Fruit fly (Drosophila melanogaster) whole organism, embryonic: ENCODE measurements around the gene prd1.

Experiments
- Bteb2 ChIP-seq: fragments of 200-800 bp; sonication (Bioruptor generic); optimal IDR thresholded peaks from 2 replicates; lab custom pipeline; 2016; ENCODE audit warnings: missing biosample characterization, missing genetic modification characterization
- CG10565 ChIP-seq: fragments of 200-800 bp; sonication (Bioruptor generic); optimal IDR thresholded peaks from 3 replicates; lab custom pipeline; 2016; ENCODE audit warnings: missing biosample characterization, mild to moderate bottlenecking, missing genetic modification characterization
- CG12071 ChIP-seq: fragments of 200-800 bp; sonication (Bioruptor generic); optimal IDR thresholded peaks from 3 replicates; lab custom pipeline; 2018; ENCODE audit warnings: missing biosample characterization, mild to moderate bottlenecking, missing genetic modification characterization
- CG15269 ChIP-seq: fragments of 200-800 bp; sonication (Bioruptor generic); optimal IDR thresholded peaks from 2 replicates; lab custom pipeline; 2018; ENCODE audit warnings: missing biosample characterization, mild to moderate bottlenecking, missing genetic modification characterization, moderate library complexity
- CG15696 ChIP-seq: fragments of 200-800 bp; sonication (Bioruptor generic); optimal IDR thresholded peaks from 2 replicates; lab custom pipeline; 2019; ENCODE audit warnings: missing biosample characterization, mild to moderate bottlenecking, missing genetic modification characterization, moderate library complexity
- CG1603 ChIP-seq: fragments of 200-800 bp; sonication (Bioruptor generic); optimal IDR thresholded peaks from 2 replicates; lab custom pipeline; 2019; ENCODE audit warnings: missing biosample characterization, mild to moderate bottlenecking, missing genetic modification characterization, moderate library complexity
- CG16779 ChIP-seq: fragments of 200-800 bp; sonication (Bioruptor generic); IDR thresholded peaks from 2 replicates; pipeline ENCODE4 v1.3.6; 2022; ENCODE audit warnings: missing biosample characterization, missing genetic modification characterization
- CG17829 ChIP-seq: fragments of 200-800 bp; optimal IDR thresholded peaks from 2 replicates; lab custom pipeline; 2019; ENCODE audit warnings: missing biosample characterization, mild to moderate bottlenecking, missing genetic modification characterization, moderate library complexity
- CG18599 ChIP-seq: fragments of 200-800 bp; sonication (Bioruptor generic); optimal IDR thresholded peaks from 3 replicates; lab custom pipeline; 2017; ENCODE audit warnings: missing biosample characterization, missing genetic modification characterization, mild to moderate bottlenecking, moderate library complexity, missing genetic modification reagents
- CG2202 ChIP-seq: fragments of 200-800 bp; sonication (Bioruptor generic); optimal IDR thresholded peaks from 2 replicates; lab custom pipeline; 2018; ENCODE audit warnings: missing biosample characterization, mild to moderate bottlenecking, missing genetic modification characterization
- CG31388 ChIP-seq: fragments of 200-800 bp; sonication (Bioruptor generic); optimal IDR thresholded peaks from 2 replicates; lab custom pipeline; 2016; ENCODE audit warnings: missing biosample characterization, missing genetic modification characterization
- CG34224 ChIP-seq: fragments of 200-800 bp; sonication (Bioruptor generic); IDR thresholded peaks from 3 replicates; pipeline ENCODE4 v1.3.6; 2022; ENCODE audit warnings: missing biosample characterization, missing genetic modification characterization; ENCODE audit not compliant: partially characterized antibody
- CG3995 ChIP-seq: fragments of 200-800 bp; sonication (Bioruptor generic); optimal IDR thresholded peaks from 3 replicates; lab custom pipeline; 2016; ENCODE audit warnings: missing biosample characterization, missing genetic modification characterization
- CG4404 ChIP-seq: fragments of 200-800 bp; sonication (Bioruptor generic); IDR thresholded peaks from 2 replicates; pipeline ENCODE4 v1.3.6; 2022; ENCODE audit warnings: missing biosample characterization, missing genetic modification characterization
- CG4617 ChIP-seq: fragments of 200-800 bp; sonication (Bioruptor generic); optimal IDR thresholded peaks from 3 replicates; lab custom pipeline; 2016; ENCODE audit warnings: missing biosample characterization, missing genetic modification characterization, borderline replicate concordance
- CG4730 ChIP-seq: fragments of 200-800 bp; sonication (Bioruptor generic); IDR thresholded peaks from 2 replicates; pipeline ENCODE4 v1.3.6; 2022; ENCODE audit warnings: missing biosample characterization, missing genetic modification characterization
- CG6683 ChIP-seq: fragments of 200-800 bp; sonication (Bioruptor generic); optimal IDR thresholded peaks from 2 replicates; lab custom pipeline; 2017; ENCODE audit warnings: missing biosample characterization, mild to moderate bottlenecking, missing genetic modification characterization, missing genetic modification reagents
- CG9215 ChIP-seq: fragments of 200-800 bp; sonication (Bioruptor generic); IDR thresholded peaks from 2 replicates; pipeline ENCODE4 v1.3.6; 2022; ENCODE audit warnings: missing biosample characterization, missing genetic modification characterization
- CG9817 ChIP-seq: fragments of 200-800 bp; sonication (Bioruptor generic); optimal IDR thresholded peaks from 2 replicates; lab custom pipeline; 2018; ENCODE audit warnings: missing biosample characterization, mild to moderate bottlenecking, missing genetic modification characterization, moderate library complexity
- CoRest ChIP-seq: fragments of 200-800 bp; sonication (Bioruptor generic); optimal IDR thresholded peaks from 3 replicates; lab custom pipeline; 2018; ENCODE audit warnings: missing biosample characterization, mild to moderate bottlenecking, missing genetic modification characterization, moderate library complexity
- Dbx ChIP-seq: fragments of 200-800 bp; sonication (Bioruptor generic); IDR thresholded peaks from 3 replicates; pipeline ENCODE4 v1.3.6; 2022; ENCODE audit warnings: missing biosample characterization, missing genetic modification characterization
- HLH3B ChIP-seq: fragments of 200-800 bp; sonication (Bioruptor generic); IDR thresholded peaks from 2 replicates; pipeline ENCODE4 v1.3.6; 2022; ENCODE audit warnings: missing biosample characterization, missing genetic modification characterization
- Hey ChIP-seq: fragments of 200-800 bp; sonication (Bioruptor generic); optimal IDR thresholded peaks from 3 replicates; lab custom pipeline; 2018; ENCODE audit warnings: missing biosample characterization, mild to moderate bottlenecking, missing genetic modification characterization
- Hmx ChIP-seq: fragments of 200-800 bp; sonication (Bioruptor generic); optimal IDR thresholded peaks from 2 replicates; lab custom pipeline; 2016; ENCODE audit warnings: missing biosample characterization, missing genetic modification characterization
- Lim3 ChIP-seq: fragments of 200-800 bp; sonication (Bioruptor generic); IDR thresholded peaks from 2 replicates; pipeline ENCODE4 v1.3.6; 2022; ENCODE audit warnings: missing biosample characterization, missing genetic modification characterization
- MTF-1 ChIP-seq: fragments of 200-800 bp; sonication (Bioruptor generic); optimal IDR thresholded peaks from 2 replicates; lab custom pipeline; 2018; ENCODE audit warnings: missing biosample characterization, mild to moderate bottlenecking, missing genetic modification characterization, borderline replicate concordance
- Nf-YA ChIP-seq: fragments of 200-800 bp; sonication (Bioruptor generic); IDR thresholded peaks from 2 replicates; pipeline ENCODE4 v1.3.6; 2022; ENCODE audit warnings: missing biosample characterization, missing genetic modification characterization
- Ravus ChIP-seq: fragments of 200-800 bp; sonication (Bioruptor generic); IDR thresholded peaks from 2 replicates; pipeline ENCODE4 v1.3.6; 2022; ENCODE audit warnings: missing biosample characterization, missing genetic modification characterization
- Rfx ChIP-seq: fragments of 200-800 bp; sonication (Bioruptor generic); IDR thresholded peaks from 2 replicates; pipeline ENCODE4 v1.3.6; 2022; ENCODE audit warnings: missing biosample characterization, missing genetic modification characterization
- Side ChIP-seq: fragments of 200-800 bp; sonication (Bioruptor generic); optimal IDR thresholded peaks from 2 replicates; lab custom pipeline; 2016; ENCODE audit warnings: missing biosample characterization, missing genetic modification characterization
- Sox100B ChIP-seq: fragments of 200-800 bp; sonication (Bioruptor generic); optimal IDR thresholded peaks from 3 replicates; lab custom pipeline; 2018; ENCODE audit warnings: missing biosample characterization, mild to moderate bottlenecking, missing genetic modification characterization
- Vsx1 ChIP-seq: fragments of 200-800 bp; sonication (Bioruptor generic); optimal IDR thresholded peaks from 2 replicates; lab custom pipeline; 2017; ENCODE audit warnings: missing biosample characterization, mild to moderate bottlenecking, missing genetic modification characterization, missing genetic modification reagents
- btn ChIP-seq: fragments of 200-800 bp; sonication (Bioruptor generic); optimal IDR thresholded peaks from 2 replicates; lab custom pipeline; 2016; ENCODE audit warnings: missing biosample characterization, missing genetic modification characterization
- crol ChIP-seq: fragments of 200-800 bp; sonication (Bioruptor generic); IDR thresholded peaks from 2 replicates; pipeline ENCODE4 v1.3.6; 2022; ENCODE audit warnings: missing biosample characterization, missing genetic modification characterization
- fd102C ChIP-seq: fragments of 200-800 bp; sonication (Bioruptor generic); optimal IDR thresholded peaks from 2 replicates; lab custom pipeline; 2018; ENCODE audit warnings: missing biosample characterization, mild to moderate bottlenecking, missing genetic modification characterization, moderate library complexity
- fd3F ChIP-seq: fragments of 200-800 bp; sonication (Bioruptor generic); optimal IDR thresholded peaks from 2 replicates; lab custom pipeline; 2018; ENCODE audit warnings: missing biosample characterization, mild to moderate bottlenecking, missing genetic modification characterization, moderate library complexity
- fd96Cb ChIP-seq: fragments of 200-800 bp; sonication (Bioruptor generic); optimal IDR thresholded peaks from 2 replicates; lab custom pipeline; 2018; ENCODE audit warnings: missing biosample characterization, mild to moderate bottlenecking, missing genetic modification characterization, moderate library complexity
- fu2 ChIP-seq: fragments of 200-800 bp; sonication (Bioruptor generic); optimal IDR thresholded peaks from 2 replicates; lab custom pipeline; 2016; ENCODE audit warnings: missing biosample characterization, missing genetic modification characterization
- gce ChIP-seq: fragments of 200-800 bp; sonication (Bioruptor generic); IDR thresholded peaks from 3 replicates; pipeline ENCODE4 v1.3.6; 2022; ENCODE audit warnings: missing biosample characterization, missing genetic modification characterization
- hth ChIP-seq: fragments of >200 bp; optimal IDR thresholded peaks from 2 replicates; lab custom pipeline; 2017; ENCODE audit warnings: inconsistent platforms
- kah ChIP-seq: fragments of 200-800 bp; sonication (Bioruptor generic); optimal IDR thresholded peaks from 2 replicates; lab custom pipeline; 2018; ENCODE audit warnings: missing biosample characterization, mild to moderate bottlenecking, missing genetic modification characterization
- lab ChIP-seq: fragments of 200-800 bp; sonication (Bioruptor generic); optimal IDR thresholded peaks from 3 replicates; lab custom pipeline; 2017; ENCODE audit warnings: missing biosample characterization, missing genetic modification characterization, mild to moderate bottlenecking, moderate library complexity, missing genetic modification reagents
- mld ChIP-seq: fragments of 200-800 bp; sonication (Bioruptor generic); IDR thresholded peaks from 3 replicates; pipeline ENCODE4 v1.3.6; 2022; ENCODE audit warnings: missing biosample characterization, missing genetic modification characterization; ENCODE audit not compliant: partially characterized antibody
- otp ChIP-seq: fragments of 200-800 bp; sonication (Bioruptor generic); IDR thresholded peaks from 3 replicates; pipeline ENCODE4, ENCODE4 v1.3.6; 2022; ENCODE audit warnings: missing biosample characterization, missing genetic modification characterization
- row ChIP-seq: fragments of 200-800 bp; sonication (Bioruptor generic); IDR thresholded peaks from 3 replicates; pipeline ENCODE4 v1.3.6; 2022; ENCODE audit warnings: missing biosample characterization, missing genetic modification characterization
- sc ChIP-seq, 3 experiments: fragments of >200 bp in 2 of 3; fragments of 200-800 bp in 1 of 3; sonication (Bioruptor generic) in 1 of 3; optimal IDR thresholded peaks; 2 replicates in 2 of 3; 3 replicates in 1 of 3; lab custom pipeline; 2017; ENCODE audit warnings: mild to moderate bottlenecking in 1 of 3, missing biosample characterization in 1 of 3, missing genetic modification characterization in 1 of 3, missing genetic modification reagents in 1 of 3
- stwl ChIP-seq: fragments of 200-800 bp; sonication (Bioruptor generic); optimal IDR thresholded peaks from 3 replicates; lab custom pipeline; 2018; ENCODE audit warnings: missing biosample characterization, mild to moderate bottlenecking, missing genetic modification characterization, moderate library complexity
- ttk ChIP-seq: fragments of 200-800 bp; sonication (Bioruptor generic); IDR thresholded peaks from 2 replicates; pipeline ENCODE4 v2.1.2; 2022; ENCODE audit warnings: missing biosample characterization, missing genetic modification characterization
- unpg ChIP-seq: fragments of 200-800 bp; sonication (Bioruptor generic); optimal IDR thresholded peaks from 3 replicates; lab custom pipeline; 2018; ENCODE audit warnings: missing biosample characterization, mild to moderate bottlenecking, missing genetic modification characterization, moderate library complexity
- usp ChIP-seq: fragments of >200 bp; optimal IDR thresholded peaks from 2 replicates; lab custom pipeline; 2017; ENCODE audit warnings: missing biosample characterization, missing genetic modification characterization

prd1 gene

dm6 chr3R:11764279-11764880, 22.4 kb downstream of the prd1 start, which contains the start of gene Lk6 (continued):
- no peak for TF ChIP-seq Ravus (GFP tag; lab: Robert Waterston, UW)
- no peak for TF ChIP-seq ttk (GFP tag; lab: Robert Waterston, UW)
- no peak for TF ChIP-seq Rfx (GFP tag; lab: Robert Waterston, UW)
- TF ChIP-seq usp (GFP tag; lab: Kevin White, UChicago), result no peak
- peak; percentile 45 for TF ChIP-seq MTF-1 (GFP tag; lab: Kevin White, UChicago)
- no peak for TF ChIP-seq fd96Cb
- TF ChIP-seq CoRest (tag; lab: Kevin White, UChicago), result peak; percentile 62
- no peak for TF ChIP-seq sc (optimal IDR thresholded peaks at IDR 0.05; lab: Kevin White, UChicago)
- TF ChIP-seq sc (GFP tag; optimal IDR thresholded peaks at IDR 0.05; lab: Kevin White, UChicago), result no peak
- TF ChIP-seq Hmx (GFP tag; lab: Kevin White, UChicago), result no peak
- TF ChIP-seq CG17829, result peak; percentile 74
- TF ChIP-seq Bteb2 (GFP tag; lab: Kevin White, UChicago), result peak; percentile 25
- peak; percentile 57 for TF ChIP-seq unpg (GFP tag; lab: Kevin White, UChicago)
- TF ChIP-seq CG18599 (GFP tag; lab: Kevin White, UChicago), result peak; percentile 77
- peak; percentile 35 for TF ChIP-seq CG2202 (tag; lab: Kevin White, UChicago)
- TF ChIP-seq lab (GFP tag; lab: Kevin White, UChicago), result peak; percentile 73
- no peak for TF ChIP-seq Dbx (GFP tag; lab: Robert Waterston, UW)
- TF ChIP-seq CG15269 (tag; lab: Kevin White, UChicago), result peak; percentile 54
- TF ChIP-seq CG15696, result no peak
- no peak for TF ChIP-seq otp
- TF ChIP-seq Hey (tag; lab: Kevin White, UChicago), result no peak
- TF ChIP-seq Vsx1 (GFP tag; lab: Kevin White, UChicago), result no peak
- TF ChIP-seq CG6683, result no peak
- no peak for TF ChIP-seq mld (GFP tag; lab: Robert Waterston, UW)
- TF ChIP-seq CG34224 (GFP tag; lab: Robert Waterston, UW), result no peak
- no peak for TF ChIP-seq CG10565 (GFP tag; lab: Kevin White, UChicago)
- TF ChIP-seq hth (lab: Kevin White, UChicago), result no peak
- TF ChIP-seq kah (GFP tag; lab: Kevin White, UChicago), result no peak
- no peak for TF ChIP-seq Lim3 (GFP tag; lab: Robert Waterston, UW)
- no peak for TF ChIP-seq CG4404 (GFP tag; lab: Robert Waterston, UW)
- no peak for TF ChIP-seq row
- no peak for TF ChIP-seq gce (GFP tag; lab: Robert Waterston, UW)
- peak; percentile 4 for TF ChIP-seq fu2 (GFP tag; lab: Kevin White, UChicago)
- peak; percentile 60 for TF ChIP-seq stwl (tag; lab: Kevin White, UChicago)
- no peak for TF ChIP-seq CG16779
- TF ChIP-seq fd3F, result no peak
- peak; percentile 57 for TF ChIP-seq btn (GFP tag; lab: Kevin White, UChicago)
- peak; percentile 15 for TF ChIP-seq CG4617 (GFP tag; lab: Kevin White, UChicago)
- TF ChIP-seq HLH3B, result no peak
- no peak for TF ChIP-seq Sox100B (GFP tag; lab: Kevin White, UChicago)
- TF ChIP-seq CG4730 (GFP tag; lab: Robert Waterston, UW), result no peak
- no peak for TF ChIP-seq crol (GFP tag; lab: Robert Waterston, UW)
- TF ChIP-seq CG9215 (GFP tag; lab: Robert Waterston, UW), result no peak
- TF ChIP-seq CG31388 (GFP tag; lab: Kevin White, UChicago), result no peak
- TF ChIP-seq CG3995 (GFP tag; lab: Kevin White, UChicago), result no peak
- peak; percentile 92 for TF ChIP-seq CG1603 (tag; lab: Kevin White, UChicago)
- TF ChIP-seq fd102C, result peak; percentile 14
- peak; percentile 28 for TF ChIP-seq CG9817 (tag; lab: Kevin White, UChicago)
- TF ChIP-seq Nf-YA, result no peak
- TF ChIP-seq Side, result peak; percentile 70
- TF ChIP-seq CG12071 (GFP tag; lab: Kevin White, UChicago), result peak; percentile 70
